Worm (Caenorhabditis elegans): Measurements from ENCODE around the gene Y37E11B.10.
A peak's percentile ranks its signal among the peaks of the same experiment; 100 is the strongest.

The Y37E11B.10 gene

ce11 chrIV:3636528-3637129, 30.4 kb upstream of the Y37E11B.10 start, which contains the start of gene madf-9 (continued):
- peak in 1 of 2 experiments; percentile 13 for TF ChIP-seq let-607 (tag; optimal IDR thresholded peaks at IDR 0.05)
- no peak for TF ChIP-seq lsy-27 (tag; optimal IDR thresholded peaks at IDR 0.05; ENCODE audit: borderline replicate concordance, insufficient read depth)
- TF ChIP-seq mel-28 (tag; optimal IDR thresholded peaks at IDR 0.05; ENCODE audit: borderline replicate concordance), result peak; percentile 57
- no peak for TF ChIP-seq ceh-91 (GFP tag; IDR thresholded peaks at IDR 0.05)
- TF ChIP-seq pbrm-1 (GFP tag; IDR thresholded peaks at IDR 0.05), result peak; percentile 58; the same call in 1 of the 2 replicates
- peak; percentile 73 for TF ChIP-seq mcd-1 (GFP tag; IDR thresholded peaks at IDR 0.05)
- TF ChIP-seq ceh-100 (GFP tag; IDR thresholded peaks at IDR 0.05), result peak; percentile 15; the same call in 1 of the 2 replicates
- TF ChIP-seq F55B11.4 (tag; optimal IDR thresholded peaks at IDR 0.05; ENCODE audit: borderline replicate concordance, insufficient read depth), result no peak
- TF ChIP-seq attf-5 (GFP tag; optimal IDR thresholded peaks at IDR 0.05), result peak; percentile 39
- TF ChIP-seq attf-6 (GFP tag; IDR thresholded peaks at IDR 0.05), result no peak
- TF ChIP-seq dox-1 (GFP tag; IDR thresholded peaks at IDR 0.05), result peak; percentile 76; the same call in 1 of the 2 replicates
- peak; percentile 15 for TF ChIP-seq ceh-79 (tag; optimal IDR thresholded peaks at IDR 0.05)
- TF ChIP-seq lin-54 (GFP tag; optimal IDR thresholded peaks at IDR 0.05), result peak; percentile 29
- no peak for TF ChIP-seq F33H1.4 (GFP tag; IDR thresholded peaks at IDR 0.05)
- TF ChIP-seq zfh-2 (GFP tag; conservative IDR thresholded peaks at IDR 0.05), result peak; percentile 99
- TF ChIP-seq ztf-26 (tag; optimal IDR thresholded peaks at IDR 0.05), result peak; percentile 47
- no peak for TF ChIP-seq hsf-1 (GFP tag; IDR thresholded peaks at IDR 0.05)
- TF ChIP-seq K11D2.4 (GFP tag; IDR thresholded peaks at IDR 0.05), result peak; percentile 48; the same call in 1 of the 2 replicates
- peak; percentile 6; the same call in 1 of the 2 replicates for TF ChIP-seq C17E4.6 (GFP tag; IDR thresholded peaks at IDR 0.05)
- 0 out of 2 replicates have a peak, but pooled peaks have one; percentile 10 for TF ChIP-seq attf-3 (GFP tag; conservative IDR thresholded peaks at IDR 0.05)
- TF ChIP-seq F22D6.2 (tag; optimal IDR thresholded peaks at IDR 0.05), result no peak
- peak; percentile 29 for TF ChIP-seq die-1 (tag; optimal IDR thresholded peaks at IDR 0.05)
- TF ChIP-seq cebp-2 (GFP tag; IDR thresholded peaks at IDR 0.05), result peak; percentile 91

- TF ChIP-seq hmg-1.2 (GFP tag; IDR thresholded peaks at IDR 0.05) (peak; percentile 50; the same call in 1 of the 2 replicates), him-1 (tag; optimal IDR thresholded peaks at IDR 0.05) (no peak)
These were observed 27.0 kb upstream of the Y37E11B.10 start, which contains the start of gene ZC416.2 for ce11 chrIV:3633254-3633653. Gene ZC416.2, plus strand, starts transcription at chrIV:3633619.

ce11 chrIV:3632475-3632874, 26.2 kb upstream of the Y37E11B.10 start:
- no peak for TF ChIP-seq K12H6.12 (tag; optimal IDR thresholded peaks at IDR 0.05)
- no peak for TF ChIP-seq egl-44 (GFP tag; IDR thresholded peaks at IDR 0.05)
- no peak for TF ChIP-seq nfya-1 (tag; optimal IDR thresholded peaks at IDR 0.05; ENCODE audit: borderline replicate concordance, insufficient read depth)
- TF ChIP-seq F10E7.11 (tag; optimal IDR thresholded peaks at IDR 0.05), result no peak
- TF ChIP-seq egl-18 (GFP tag; IDR thresholded peaks at IDR 0.05), result no peak
- TF ChIP-seq rpc-1 (optimal IDR thresholded peaks at IDR 0.05), result no peak
- TF ChIP-seq rpc-1 (tag; optimal IDR thresholded peaks at IDR 0.05), result no peak
- no peak for TF ChIP-seq nhr-120 (GFP tag; IDR thresholded peaks at IDR 0.05)
- TF ChIP-seq lin-26 (GFP tag; IDR thresholded peaks at IDR 0.05), result no peak
- no peak for TF ChIP-seq T07F8.4 (tag; optimal IDR thresholded peaks at IDR 0.05)
- TF ChIP-seq ekl-4 (GFP tag; IDR thresholded peaks at IDR 0.05), result no peak
- TF ChIP-seq sdz-38 (tag; optimal IDR thresholded peaks at IDR 0.05), result no peak
- TF ChIP-seq ceh-40 (GFP tag; IDR thresholded peaks at IDR 0.05), result no peak
- TF ChIP-seq dpff-1 (tag; optimal IDR thresholded peaks at IDR 0.05), result no peak
- no peak for TF ChIP-seq snpc-3.4 (tag; optimal IDR thresholded peaks at IDR 0.05)
- TF ChIP-seq Y67H2A.10 (GFP tag; conservative IDR thresholded peaks at IDR 0.05), result no peak
- no peak for TF ChIP-seq athp-1 (tag; optimal IDR thresholded peaks at IDR 0.05)
- no peak for TF ChIP-seq hlh-26 (GFP tag; conservative IDR thresholded peaks at IDR 0.05)

All from whole organism, young adult.